Worm (Caenorhabditis elegans) whole organism, L4/young adult: ENCODE data around the gene acs-5.

Experiments
- dao-5 ChIP-seq: sonication (generic microtip); optimal IDR thresholded peaks from 2 replicates; lab custom pipeline; 2016; ENCODE audit warnings: missing genotype, missing genetic modification characterization, moderate library complexity, missing compliant biosample characterization
- him-1 ChIP-seq: sonication (generic microtip); optimal IDR thresholded peaks from 2 replicates; lab custom pipeline; 2016; ENCODE audit warnings: missing genotype, missing genetic modification reagents, missing genetic modification characterization, missing compliant biosample characterization

DNA sequence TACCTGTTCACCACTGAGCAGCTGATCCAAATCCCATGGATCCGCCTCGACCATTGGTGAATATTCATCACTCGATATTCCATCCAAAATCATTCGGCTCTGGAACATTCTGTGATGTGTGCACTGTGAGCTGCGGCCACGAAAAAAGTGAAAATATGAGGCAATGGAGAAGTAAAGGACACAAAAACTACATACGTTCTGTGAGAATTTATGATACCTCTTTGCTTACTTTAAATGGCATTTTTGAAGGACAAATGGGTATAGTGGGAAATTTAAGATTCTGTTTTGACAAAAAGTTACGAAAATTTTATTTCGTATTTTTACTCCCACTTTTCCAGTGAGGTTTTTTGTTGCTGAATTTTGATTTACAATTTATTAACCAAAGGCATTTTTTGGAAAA, 51.0 kb downstream of the acs-5 start, which contains the start of gene twk-40:
- TF ChIP-seq dao-5 (tag; lab: Kevin White, UChicago) (no peak), him-1 (tag; lab: Kevin White, UChicago) (no peak)
